Worm (Caenorhabditis elegans) whole organism, late embryonic: ENCODE data around the gene lpl-1.

Experiments used
- C38D4.7 ChIP-seq: fragments of 200-800 bp; sonication (Bioruptor generic); optimal IDR thresholded peaks from 2 replicates; lab custom pipeline; 2018; ENCODE audit warnings: mild to moderate bottlenecking, missing genetic modification characterization, moderate library complexity, missing compliant biosample characterization
- F13H6.1 ChIP-seq: sonication (generic microtip); optimal IDR thresholded peaks from 2 replicates; lab custom pipeline; 2016; ENCODE audit warnings: missing genetic modification characterization, missing compliant biosample characterization
- K02D7.2 ChIP-seq: sonication (generic microtip); optimal IDR thresholded peaks from 2 replicates; lab custom pipeline; 2017; ENCODE audit warnings: mild to moderate bottlenecking, missing genetic modification characterization, missing compliant biosample characterization
- T23F11.4 ChIP-seq: fragments of 200-800 bp; sonication (Bioruptor generic); optimal IDR thresholded peaks from 2 replicates; lab custom pipeline; 2018; ENCODE audit warnings: mild to moderate bottlenecking, missing genetic modification characterization, missing compliant biosample characterization
- ceh-14 ChIP-seq: sonication (generic microtip); optimal IDR thresholded peaks from 2 replicates; lab custom pipeline; 2016; ENCODE audit warnings: missing genotype, missing genetic modification characterization, missing compliant biosample characterization
- ceh-18 ChIP-seq: sonication (generic microtip); optimal IDR thresholded peaks from 2 replicates; lab custom pipeline; 2016; ENCODE audit warnings: missing genetic modification characterization, missing compliant biosample characterization
- ceh-24 ChIP-seq: sonication (generic microtip); optimal IDR thresholded peaks from 2 replicates; lab custom pipeline; 2016; ENCODE audit warnings: mild to moderate bottlenecking, missing genetic modification characterization, missing compliant biosample characterization
- ceh-30 ChIP-seq: fragments of 150-350 bp; optimal IDR thresholded peaks from 2 replicates; lab custom pipeline; 2014; ENCODE audit warnings: missing biosample characterization, missing genetic modification characterization
- ceh-31 ChIP-seq: sonication (generic microtip); optimal IDR thresholded peaks from 2 replicates; lab custom pipeline; 2016; ENCODE audit warnings: missing genetic modification characterization, missing compliant biosample characterization
- ceh-34 ChIP-seq: sonication (generic microtip); optimal IDR thresholded peaks from 2 replicates; lab custom pipeline; 2016; ENCODE audit warnings: mild to moderate bottlenecking, missing genetic modification characterization, missing compliant biosample characterization
- ceh-48 ChIP-seq: sonication (generic microtip); optimal IDR thresholded peaks from 2 replicates; lab custom pipeline; 2016; ENCODE audit warnings: missing genetic modification characterization, inconsistent platforms, missing compliant biosample characterization
- dmd-4 ChIP-seq: sonication (generic microtip); optimal IDR thresholded peaks from 2 replicates; lab custom pipeline; 2016; ENCODE audit warnings: borderline replicate concordance, missing genetic modification characterization, missing compliant biosample characterization
- dve-1 ChIP-seq: sonication (generic microtip); optimal IDR thresholded peaks from 2 replicates; lab custom pipeline; 2017; ENCODE audit warnings: antibody characterized with exemption, mild to moderate bottlenecking, missing genetic modification characterization, missing compliant biosample characterization
- elt-2 ChIP-seq: sonication (generic microtip); optimal IDR thresholded peaks from 2 replicates; lab custom pipeline; 2016; ENCODE audit warnings: missing genetic modification reagents, missing genetic modification characterization, missing compliant biosample characterization
- fax-1 ChIP-seq: sonication (generic microtip); optimal IDR thresholded peaks from 2 replicates; lab custom pipeline; 2016; ENCODE audit warnings: missing genotype, missing genetic modification characterization, missing compliant biosample characterization
- fkh-6 ChIP-seq: sonication (generic microtip); optimal IDR thresholded peaks from 2 replicates; lab custom pipeline; 2016; ENCODE audit warnings: missing genetic modification characterization, missing compliant biosample characterization
- gmeb-2 ChIP-seq: sonication (generic microtip); optimal IDR thresholded peaks from 2 replicates; lab custom pipeline; 2016; ENCODE audit warnings: missing genetic modification characterization, inconsistent platforms, missing compliant biosample characterization
- hlh-13 ChIP-seq: fragments of 200-800 bp; sonication (Bioruptor generic); optimal IDR thresholded peaks from 2 replicates; lab custom pipeline; 2018; ENCODE audit warnings: mild to moderate bottlenecking, missing genetic modification characterization, missing compliant biosample characterization
- hlh-15 ChIP-seq: sonication (generic microtip); optimal IDR thresholded peaks from 2 replicates; lab custom pipeline; 2016; ENCODE audit warnings: missing genetic modification characterization, missing compliant biosample characterization
- hlh-6 ChIP-seq: sonication (generic microtip); optimal IDR thresholded peaks from 2 replicates; lab custom pipeline; 2016; ENCODE audit warnings: missing genotype, missing genetic modification characterization, missing compliant biosample characterization
- lim-6 ChIP-seq: sonication (generic microtip); optimal IDR thresholded peaks from 2 replicates; lab custom pipeline; 2016; ENCODE audit warnings: missing genetic modification characterization, missing compliant biosample characterization
- lin-11 ChIP-seq: fragments of 200-800 bp; sonication (Bioruptor generic); optimal IDR thresholded peaks from 2 replicates; lab custom pipeline; 2018; ENCODE audit warnings: mild to moderate bottlenecking, missing genetic modification characterization, missing compliant biosample characterization
- madf-2 ChIP-seq: sonication (generic microtip); optimal IDR thresholded peaks from 2 replicates; lab custom pipeline; 2017; ENCODE audit warnings: missing genetic modification characterization, missing compliant biosample characterization
- nfya-1 ChIP-seq: sonication (generic microtip); optimal IDR thresholded peaks from 2 replicates; lab custom pipeline; 2017; ENCODE audit warnings: missing genetic modification characterization, mild to moderate bottlenecking, missing compliant biosample characterization, antibody characterized with exemption, moderate library complexity
- nhr-11 ChIP-seq: fragments of 150-350 bp; optimal IDR thresholded peaks from 2 replicates; lab custom pipeline; 2014; ENCODE audit warnings: missing biosample characterization, missing genetic modification characterization
- nhr-232 ChIP-seq: sonication (generic microtip); optimal IDR thresholded peaks from 2 replicates; lab custom pipeline; 2016; ENCODE audit warnings: missing genetic modification characterization, missing compliant biosample characterization
- npax-4 ChIP-seq: sonication (generic microtip); optimal IDR thresholded peaks from 2 replicates; lab custom pipeline; 2016; ENCODE audit warnings: missing genetic modification characterization, missing compliant biosample characterization
- pat-9 ChIP-seq: fragments of 200-800 bp; sonication (Bioruptor generic); optimal IDR thresholded peaks from 2 replicates; lab custom pipeline; 2018; ENCODE audit warnings: mild to moderate bottlenecking, missing genetic modification characterization, moderate library complexity, missing compliant biosample characterization
- pqm-1 ChIP-seq: sonication (generic microtip); optimal IDR thresholded peaks from 2 replicates; lab custom pipeline; 2016; ENCODE audit warnings: missing genetic modification characterization, missing compliant biosample characterization
- ref-2 ChIP-seq: sonication (generic microtip); optimal IDR thresholded peaks from 2 replicates; lab custom pipeline; 2016; ENCODE audit warnings: missing genetic modification characterization, missing compliant biosample characterization
- rnt-1 ChIP-seq: sonication (generic microtip); optimal IDR thresholded peaks from 2 replicates; lab custom pipeline; 2016; ENCODE audit warnings: missing genetic modification characterization, missing compliant biosample characterization
- sdc-2 ChIP-seq: sonication (generic microtip); optimal IDR thresholded peaks from 2 replicates; lab custom pipeline; 2016; ENCODE audit warnings: missing genotype, missing genetic modification characterization, missing compliant biosample characterization
- sox-2 ChIP-seq: fragments of 200-800 bp; sonication (Bioruptor generic); IDR thresholded peaks from 2 replicates; pipeline ENCODE4 v1.3.6; 2022; ENCODE audit warnings: missing genetic modification reagents, missing genetic modification characterization, missing compliant biosample characterization
- sox-4 ChIP-seq: sonication (generic microtip); optimal IDR thresholded peaks from 2 replicates; lab custom pipeline; 2017; ENCODE audit warnings: mild to moderate bottlenecking, missing genetic modification characterization, inconsistent platforms, missing compliant biosample characterization
- tbx-2 ChIP-seq: sonication (generic microtip); optimal IDR thresholded peaks from 2 replicates; lab custom pipeline; 2016; ENCODE audit warnings: missing genetic modification characterization, missing compliant biosample characterization
- unc-3 ChIP-seq, 2 experiments: fragments of 200-800 bp in 1 of 2; sonication (Bioruptor generic) in 1 of 2; sonication (generic microtip) in 1 of 2; conservative IDR thresholded peaks in 1 of 2; optimal IDR thresholded peaks in 1 of 2; 2 replicates each; pipeline versions ENCODE4 v1.3.6 to Lab custom; 2016 to 2022; ENCODE audit warnings: missing compliant biosample characterization in 2 of 2, missing genetic modification characterization in 2 of 2, missing genetic modification reagents in 1 of 2
- unc-42 ChIP-seq: sonication (generic microtip); optimal IDR thresholded peaks from 2 replicates; lab custom pipeline; 2016; ENCODE audit warnings: missing genotype, missing genetic modification characterization, missing compliant biosample characterization
- unc-55 ChIP-seq: sonication (generic microtip); optimal IDR thresholded peaks from 2 replicates; lab custom pipeline; 2017; ENCODE audit warnings: missing biosample characterization, missing genetic modification reagents, missing genetic modification characterization
- zip-5 ChIP-seq: sonication (generic microtip); optimal IDR thresholded peaks from 2 replicates; lab custom pipeline; 2016; ENCODE audit warnings: missing genetic modification characterization, missing compliant biosample characterization

Gene lpl-1

ce11 chrIV:9121545-9121944 lies 27.7 kb upstream of the lpl-1 start:
- TF ChIP-seq rnt-1 (tag; lab: Kevin White, UChicago) (peak; percentile 11), ceh-18 (tag; lab: Kevin White, UChicago) (peak; percentile 25), ref-2 (tag; lab: Kevin White, UChicago) (peak; percentile 31), unc-55 (GFP tag; lab: Kevin White, UChicago) (peak; percentile 9), sox-2 (GFP tag; lab: Robert Waterston, UW) (no peak)

ce11 chrIV:9120220-9120619 lies 26.4 kb upstream of the lpl-1 start:
- TF ChIP-seq K02D7.2 (tag; lab: Kevin White, UChicago), result no peak
- TF ChIP-seq sox-2 (GFP tag; lab: Robert Waterston, UW), result no peak
- no peak for TF ChIP-seq sdc-2 (tag; lab: Kevin White, UChicago)
- no peak for TF ChIP-seq rnt-1 (tag; lab: Kevin White, UChicago)
- no peak for TF ChIP-seq madf-2 (tag; lab: Kevin White, UChicago)
- TF ChIP-seq ref-2 (tag; lab: Kevin White, UChicago), result no peak
- no peak for TF ChIP-seq nhr-232 (tag; lab: Kevin White, UChicago)
- TF ChIP-seq npax-4 (tag; lab: Kevin White, UChicago), result no peak
- TF ChIP-seq unc-3 (GFP tag; conservative IDR thresholded peaks at IDR 0.05; lab: Robert Waterston, UW), result no peak
- no peak for TF ChIP-seq unc-3 (tag; optimal IDR thresholded peaks at IDR 0.05; lab: Kevin White, UChicago)

ce11 chrIV:9118792-9119191 lies 25.0 kb upstream of the lpl-1 start, which contains the start of gene nrfl-1:
TSS of gene nrfl-1 (plus strand) at chrIV:9119092.
- TF ChIP-seq hlh-15, result no peak
- no peak for TF ChIP-seq gmeb-2 (tag; lab: Kevin White, UChicago)
- no peak for TF ChIP-seq tbx-2 (tag; lab: Kevin White, UChicago)
- no peak for TF ChIP-seq T23F11.4
- no peak for TF ChIP-seq elt-2 (tag; lab: Kevin White, UChicago)
- no peak for TF ChIP-seq pat-9
- TF ChIP-seq rnt-1 (tag; lab: Kevin White, UChicago), result no peak
- TF ChIP-seq ceh-48 (tag; lab: Kevin White, UChicago), result no peak
- no peak for TF ChIP-seq npax-4 (tag; lab: Kevin White, UChicago)
- no peak for TF ChIP-seq fax-1
- TF ChIP-seq lim-6 (tag; lab: Kevin White, UChicago), result no peak
- TF ChIP-seq ceh-31 (tag; lab: Kevin White, UChicago), result no peak
- no peak for TF ChIP-seq sox-4 (tag; lab: Kevin White, UChicago)
- no peak for TF ChIP-seq ceh-24
- no peak for TF ChIP-seq nfya-1 (tag; lab: Kevin White, UChicago)

ce11 chrIV:9118348-9118747 lies 24.5 kb upstream of the lpl-1 start:
- TF ChIP-seq ceh-18 (tag; lab: Kevin White, UChicago) (no peak), fax-1 (no peak), unc-42 (tag; lab: Kevin White, UChicago) (no peak), dmd-4 (tag; lab: Kevin White, UChicago) (no peak), gmeb-2 (tag; lab: Kevin White, UChicago) (no peak), ceh-14 (tag; lab: Kevin White, UChicago) (no peak), nhr-11 (no peak), nfya-1 (tag; lab: Kevin White, UChicago) (no peak), sox-2 (GFP tag; lab: Robert Waterston, UW) (no peak), ceh-24 (no peak), ceh-30 (tag; lab: Kevin White, UChicago) (no peak), hlh-6 (tag; lab: Kevin White, UChicago) (no peak), unc-55 (GFP tag; lab: Kevin White, UChicago) (no peak)
- TF ChIP-seq, all 69 proteins: peak for 0

- TF ChIP-seq ref-2 (tag; lab: Kevin White, UChicago) (no peak), hlh-13 (GFP tag; lab: Kevin White, UChicago) (no peak), ceh-18 (tag; lab: Kevin White, UChicago) (no peak), rnt-1 (tag; lab: Kevin White, UChicago) (no peak), ceh-34 (tag; lab: Kevin White, UChicago) (no peak), pqm-1 (no peak), zip-5 (tag; lab: Kevin White, UChicago) (no peak), fkh-6 (tag; lab: Kevin White, UChicago) (no peak), C38D4.7 (GFP tag; lab: Kevin White, UChicago) (no peak), unc-55 (GFP tag; lab: Kevin White, UChicago) (no peak), lin-11 (tag; lab: Kevin White, UChicago) (no peak), ceh-48 (tag; lab: Kevin White, UChicago) (no peak), F13H6.1 (tag; lab: Kevin White, UChicago) (no peak), nhr-11 (no peak), sdc-2 (tag; lab: Kevin White, UChicago) (no peak), K02D7.2 (tag; lab: Kevin White, UChicago) (no peak), dve-1 (no peak)
These were observed 23.9 kb upstream of the lpl-1 start for ce11 chrIV:9117700-9118099.
